Fruit fly (Drosophila melanogaster) whole organism, larva: ENCODE data around the gene CG1394.

Source experiments
- noc ChIP-seq: fragments of 200-800 bp; sonication (Bioruptor generic); optimal IDR thresholded peaks from 3 replicates; lab custom pipeline; 2019; ENCODE audit warnings: missing biosample characterization, mild to moderate bottlenecking, missing genetic modification characterization, moderate library complexity

The CG1394 gene

dm6 chrX:11170578-11170977 lies at the start of gene CG1394:
Gene CG1394, minus strand, starts transcription at chrX:11170678.
- TF ChIP-seq noc (tag; lab: Kevin White, UChicago) = no peak

dm6 chrX:11203104-11203503 lies 32.6 kb upstream of the CG1394 start:
- TF ChIP-seq noc (tag; lab: Kevin White, UChicago) = no peak

dm6 chrX:11201948-11202347 lies 31.5 kb upstream of the CG1394 start, which contains the start of gene CG11106:
Gene CG11106, plus strand, starts transcription at chrX:11202248.
- TF ChIP-seq noc (tag; lab: Kevin White, UChicago) = no peak

- TF ChIP-seq noc (tag; lab: Kevin White, UChicago) = no peak
Observed at dm6 chrX:11182631-11183030, 12.2 kb upstream of the CG1394 start, which contains the start of gene CG15200. Gene CG15200, plus strand, starts transcription at chrX:11182931.

dm6 chrX:11176073-11176472 lies 5.6 kb upstream of the CG1394 start:
- TF ChIP-seq noc (tag; lab: Kevin White, UChicago) = no peak

dm6 chrX:11168958-11169357 lies 1.5 kb downstream of the CG1394 start, which contains the start of gene Antdh:
Gene Antdh, minus strand, starts transcription at chrX:11169058.
- TF ChIP-seq noc (tag; lab: Kevin White, UChicago) = no peak

dm6 chrX:11159710-11160446 lies 10.6 kb downstream of the CG1394 start, which contains the start of gene CG32668:
Gene CG32668, minus strand, starts transcription at chrX:11159760.
- no peak for TF ChIP-seq noc (tag; lab: Kevin White, UChicago)

- peak; percentile 39 for TF ChIP-seq noc (tag; lab: Kevin White, UChicago)
Observed at dm6 chrX:11155808-11156589, 14.5 kb downstream of the CG1394 start.

- TF ChIP-seq noc (tag; lab: Kevin White, UChicago) = no peak
Observed at dm6 chrX:11154511-11155197, 15.8 kb downstream of the CG1394 start.

dm6 chrX:11153826-11154510 lies 16.5 kb downstream of the CG1394 start, which contains the start of the genes rtv and Dlic:
Gene rtv, minus strand, starts transcription at chrX:11153990.
Gene Dlic, plus strand, starts transcription at chrX:11154421.
- TF ChIP-seq noc (tag; lab: Kevin White, UChicago) = no peak

- TF ChIP-seq noc (tag; lab: Kevin White, UChicago) = no peak
Observed at dm6 chrX:11153413-11153812, 17.1 kb downstream of the CG1394 start.

dm6 chrX:11149201-11149600 lies 21.3 kb downstream of the CG1394 start, which contains the start of gene Lint-1:
Gene Lint-1, plus strand, starts transcription at chrX:11149323.
- TF ChIP-seq noc (tag; lab: Kevin White, UChicago) = no peak

- TF ChIP-seq noc (tag; lab: Kevin White, UChicago) = no peak
Observed at dm6 chrX:11148272-11148835, 22.1 kb downstream of the CG1394 start, which contains the start of gene Ran. Gene Ran, minus strand, starts transcription at chrX:11148716.

- TF ChIP-seq noc (tag; lab: Kevin White, UChicago) = no peak
Observed at dm6 chrX:11147553-11148067, 22.9 kb downstream of the CG1394 start.
